Fruit fly (Drosophila melanogaster): Measurements from ENCODE around the gene Rga.

The Rga gene

DNA sequence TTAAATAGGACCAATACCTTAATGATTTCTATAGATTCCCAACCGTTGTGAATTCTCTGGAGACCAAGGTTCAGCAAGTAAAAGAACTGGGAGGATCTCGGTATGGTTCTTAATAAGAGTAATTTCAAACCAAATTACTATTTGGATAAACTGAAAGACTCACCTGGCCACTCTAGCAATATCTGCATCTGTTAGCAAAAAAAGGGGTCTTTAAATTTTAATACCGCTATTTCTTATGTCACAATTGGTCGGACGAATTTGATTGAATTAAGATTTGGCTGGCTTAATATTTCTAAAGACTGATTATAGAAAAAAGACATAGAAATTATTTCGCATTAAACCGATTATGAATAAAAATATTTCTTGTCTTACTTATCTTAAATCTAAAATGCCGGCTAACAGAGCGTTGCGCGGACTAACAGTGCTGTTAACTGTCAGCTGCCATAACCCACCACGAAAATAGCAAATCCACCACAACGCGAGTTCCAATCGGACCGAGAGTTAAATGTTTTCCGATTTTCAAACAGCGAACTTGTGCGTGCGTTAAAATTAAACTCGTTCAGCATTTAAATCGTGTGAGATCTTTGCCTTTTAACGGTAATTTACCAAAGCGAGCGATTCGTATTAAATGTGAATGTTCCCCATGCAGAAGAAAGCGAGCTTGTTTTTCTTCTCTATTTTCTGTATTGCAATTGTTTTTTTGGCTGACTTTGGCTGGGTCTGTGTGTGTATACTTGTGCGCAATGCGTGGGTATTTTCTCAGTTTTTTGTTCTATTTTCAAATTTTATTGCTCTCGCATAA is 42.1 kb downstream of the Rga start, which contains the start of gene CRMP:
Gene CRMP (plus strand): TSS at position 474 of the 802 bp plus-strand sequence.
- TF ChIP-seq lbe (GFP tag; optimal IDR thresholded peaks at IDR 0.05) (no peak), YL-1 (GFP tag; optimal IDR thresholded peaks at IDR 0.05) (peak; percentile 69), D19A (tag; optimal IDR thresholded peaks at IDR 0.05) (no peak), Poxn (GFP tag; IDR thresholded peaks at IDR 0.05) (no peak), NfI (GFP tag; optimal IDR thresholded peaks at IDR 0.05) (no peak), fu2 (GFP tag; optimal IDR thresholded peaks at IDR 0.05) (no peak), CG10209 (GFP tag; optimal IDR thresholded peaks at IDR 0.05) (no peak), CG17359 (tag; optimal IDR thresholded peaks at IDR 0.05) (no peak), CG9797 (GFP tag; optimal IDR thresholded peaks at IDR 0.05) (peak; percentile 34), eyg (GFP tag; optimal IDR thresholded peaks at IDR 0.05) (no peak), peb (GFP tag; IDR thresholded peaks at IDR 0.05) (no peak), Neu2 (GFP tag; optimal IDR thresholded peaks at IDR 0.05; ENCODE audit: borderline replicate concordance) (no peak), CG15514 (GFP tag; optimal IDR thresholded peaks at IDR 0.05) (peak; percentile 29), CG4707 (GFP tag; optimal IDR thresholded peaks at IDR 0.05) (no peak), bsh (GFP tag; optimal IDR thresholded peaks at IDR 0.05) (peak in 1 of 2 experiments; percentile 28), CG13123 (GFP tag; optimal IDR thresholded peaks at IDR 0.05) (no peak), Antp (GFP tag; optimal IDR thresholded peaks at IDR 0.05) (no peak), da (GFP tag; optimal IDR thresholded peaks at IDR 0.05) (no peak), CG32767 (GFP tag; IDR thresholded peaks at IDR 0.05) (peak; percentile 89), CG5953 (GFP tag; IDR thresholded peaks at IDR 0.05) (no peak), hb (GFP tag; IDR thresholded peaks at IDR 0.05; ENCODE audit: partially characterized antibody) (no peak), az2 (GFP tag; optimal IDR thresholded peaks at IDR 0.05) (no peak), Dll (GFP tag; IDR thresholded peaks at IDR 0.05; ENCODE audit: partially characterized antibody) (peak; percentile 49; the same call in 1 of the 4 replicates), shn (GFP tag; optimal IDR thresholded peaks at IDR 0.05) (no peak), grau (tag; optimal IDR thresholded peaks at IDR 0.05) (no peak), Myb (GFP tag; optimal IDR thresholded peaks at IDR 0.05) (peak; percentile 60), lab (GFP tag; optimal IDR thresholded peaks at IDR 0.05) (no peak), CG5245 (GFP tag; optimal IDR thresholded peaks at IDR 0.05) (no peak), hkb (optimal IDR thresholded peaks at IDR 0.05) (no peak), hkb (GFP tag; IDR thresholded peaks at IDR 0.05) (no peak), CG7786 (GFP tag; optimal IDR thresholded peaks at IDR 0.05) (no peak), CG30431 (GFP tag; optimal IDR thresholded peaks at IDR 0.05) (no peak), schlank (tag; optimal IDR thresholded peaks at IDR 0.05) (no peak), zf30C (GFP tag; optimal IDR thresholded peaks at IDR 0.05) (no peak), ATbp (GFP tag; optimal IDR thresholded peaks at IDR 0.05) (no peak), CG4820 (GFP tag; optimal IDR thresholded peaks at IDR 0.05) (no peak), cato (GFP tag; optimal IDR thresholded peaks at IDR 0.05; ENCODE audit: borderline replicate concordance) (no peak), CG43689 (GFP tag; IDR thresholded peaks at IDR 0.05) (no peak), Taf1 (GFP tag; IDR thresholded peaks at IDR 0.05) (no peak), hth (optimal IDR thresholded peaks at IDR 0.05) (no peak), Oli (tag; optimal IDR thresholded peaks at IDR 0.05) (no peak), CG6254 (GFP tag; optimal IDR thresholded peaks at IDR 0.05) (no peak), CG31441 (GFP tag; IDR thresholded peaks at IDR 0.05) (no peak), fru (optimal IDR thresholded peaks at IDR 0.05) (no peak), grn (GFP tag; optimal IDR thresholded peaks at IDR 0.05) (peak; percentile 92), ftz-f1 (GFP tag; optimal IDR thresholded peaks at IDR 0.05) (no peak), CoRest (tag; optimal IDR thresholded peaks at IDR 0.05) (no peak), odd (GFP tag; optimal IDR thresholded peaks at IDR 0.05) (peak; percentile 31), CG13775 (GFP tag; optimal IDR thresholded peaks at IDR 0.05) (no peak), Dref (GFP tag; IDR thresholded peaks at IDR 0.05) (no peak), HmgD (GFP tag; optimal IDR thresholded peaks at IDR 0.05) (no peak)

Measured in whole organism, embryonic.